Fruit fly (Drosophila melanogaster) whole organism, embryonic: ENCODE results near the gene Nf-YA.

ENCODE experiments used
- Abd-B ChIP-seq: fragments of 200-800 bp; sonication (Bioruptor generic); optimal IDR thresholded peaks from 2 replicates; lab custom pipeline; 2018; ENCODE audit warnings: missing biosample characterization, mild to moderate bottlenecking, missing genetic modification characterization, moderate library complexity
- Aef1 ChIP-seq: fragments of 200-800 bp; sonication (Bioruptor generic); IDR thresholded peaks from 3 replicates; pipeline ENCODE4 v1.3.6; 2022; ENCODE audit warnings: missing biosample characterization, missing genetic modification characterization
- Antp ChIP-seq: fragments of 200-800 bp; sonication (Bioruptor generic); optimal IDR thresholded peaks from 3 replicates; lab custom pipeline; 2016; ENCODE audit warnings: missing biosample characterization, missing genetic modification characterization
- BEAF-32 ChIP-seq: fragments of 200-800 bp; sonication (Bioruptor generic); optimal IDR thresholded peaks from 3 replicates; lab custom pipeline; 2017; ENCODE audit warnings: missing biosample characterization, missing genetic modification characterization, mild to moderate bottlenecking, moderate library complexity, missing genetic modification reagents
- CG10979 ChIP-seq: fragments of 200-800 bp; sonication (Bioruptor generic); optimal IDR thresholded peaks from 2 replicates; lab custom pipeline; 2018; ENCODE audit warnings: missing biosample characterization, mild to moderate bottlenecking, missing genetic modification characterization, moderate library complexity
- CG11398 ChIP-seq: fragments of 200-800 bp; sonication (Bioruptor generic); optimal IDR thresholded peaks from 2 replicates; lab custom pipeline; 2016; ENCODE audit warnings: missing biosample characterization, missing genetic modification characterization
- CG12299 ChIP-seq: fragments of 200-800 bp; sonication (Bioruptor generic); optimal IDR thresholded peaks from 2 replicates; lab custom pipeline; 2018; ENCODE audit warnings: missing biosample characterization, mild to moderate bottlenecking, missing genetic modification characterization
- CG15011 ChIP-seq: fragments of 200-800 bp; sonication (Bioruptor generic); optimal IDR thresholded peaks from 3 replicates; lab custom pipeline; 2018; ENCODE audit warnings: missing biosample characterization, mild to moderate bottlenecking, missing genetic modification characterization
- CG15479 ChIP-seq: fragments of 200-800 bp; sonication (Bioruptor generic); optimal IDR thresholded peaks from 3 replicates; lab custom pipeline; 2019; ENCODE audit warnings: missing biosample characterization, mild to moderate bottlenecking, missing genetic modification characterization, moderate library complexity
- CG15696 ChIP-seq: fragments of 200-800 bp; sonication (Bioruptor generic); optimal IDR thresholded peaks from 2 replicates; lab custom pipeline; 2019; ENCODE audit warnings: missing biosample characterization, mild to moderate bottlenecking, missing genetic modification characterization, moderate library complexity
- CG1647 ChIP-seq: fragments of 200-800 bp; sonication (Bioruptor generic); optimal IDR thresholded peaks from 3 replicates; lab custom pipeline; 2016; ENCODE audit warnings: missing biosample characterization, missing genetic modification characterization
- CG2875 ChIP-seq: fragments of 200-800 bp; sonication (Bioruptor generic); optimal IDR thresholded peaks from 2 replicates; lab custom pipeline; 2017; ENCODE audit warnings: missing biosample characterization, mild to moderate bottlenecking, missing genetic modification characterization, missing genetic modification reagents
- CG31365 ChIP-seq: fragments of 200-800 bp; sonication (Bioruptor generic); optimal IDR thresholded peaks from 2 replicates; lab custom pipeline; 2018; ENCODE audit warnings: missing biosample characterization, mild to moderate bottlenecking, missing genetic modification characterization
- CG34224 ChIP-seq: fragments of 200-800 bp; sonication (Bioruptor generic); IDR thresholded peaks from 3 replicates; pipeline ENCODE4 v1.3.6; 2022; ENCODE audit warnings: missing biosample characterization, missing genetic modification characterization; ENCODE audit not compliant: partially characterized antibody
- CG34422 ChIP-seq: fragments of 200-800 bp; sonication (Bioruptor generic); IDR thresholded peaks from 3 replicates; pipeline ENCODE4 v1.3.6; 2022; ENCODE audit warnings: missing biosample characterization, missing genetic modification characterization
- CG4282 ChIP-seq: fragments of 200-800 bp; sonication (Bioruptor generic); optimal IDR thresholded peaks from 2 replicates; lab custom pipeline; 2016; ENCODE audit warnings: missing biosample characterization, missing genetic modification characterization
- CG4424 ChIP-seq: fragments of 200-800 bp; sonication (Bioruptor generic); optimal IDR thresholded peaks from 3 replicates; lab custom pipeline; 2016; ENCODE audit warnings: missing biosample characterization, missing genetic modification characterization
- CG4820 ChIP-seq: fragments of 200-800 bp; sonication (Bioruptor generic); optimal IDR thresholded peaks from 3 replicates; lab custom pipeline; 2016; ENCODE audit warnings: missing biosample characterization, missing genetic modification characterization
- CG6854 ChIP-seq: fragments of 200-800 bp; sonication (Bioruptor generic); optimal IDR thresholded peaks from 3 replicates; lab custom pipeline; 2017; ENCODE audit warnings: missing biosample characterization, mild to moderate bottlenecking, missing genetic modification characterization
- CG9817 ChIP-seq: fragments of 200-800 bp; sonication (Bioruptor generic); optimal IDR thresholded peaks from 2 replicates; lab custom pipeline; 2018; ENCODE audit warnings: missing biosample characterization, mild to moderate bottlenecking, missing genetic modification characterization, moderate library complexity
- CkIIα-i1 ChIP-seq: fragments of 200-800 bp; sonication (Bioruptor generic); IDR thresholded peaks from 2 replicates; pipeline ENCODE4 v1.3.6; 2022; ENCODE audit warnings: missing biosample characterization, missing genetic modification characterization
- Dip3 ChIP-seq: fragments of 200-800 bp; sonication (Bioruptor generic); optimal IDR thresholded peaks from 3 replicates; lab custom pipeline; 2016; ENCODE audit warnings: missing biosample characterization, missing genetic modification characterization
- Fer2 ChIP-seq: fragments of 200-800 bp; sonication (Bioruptor generic); optimal IDR thresholded peaks from 2 replicates; lab custom pipeline; 2018; ENCODE audit warnings: missing biosample characterization, mild to moderate bottlenecking, missing genetic modification characterization, moderate library complexity
- GATAe ChIP-seq: fragments of 200-800 bp; sonication (Bioruptor generic); conservative IDR thresholded peaks from 2 replicates; pipeline ENCODE4 v1.3.6; 2022; ENCODE audit warnings: missing biosample characterization, missing genetic modification characterization
- Hand ChIP-seq: fragments of 200-800 bp; sonication (Bioruptor generic); optimal IDR thresholded peaks from 2 replicates; lab custom pipeline; 2017; ENCODE audit warnings: mild to moderate bottlenecking, missing biosample characterization, missing genetic modification reagents, missing genetic modification characterization
- HmgD ChIP-seq: fragments of 200-800 bp; sonication (Bioruptor generic); optimal IDR thresholded peaks from 3 replicates; lab custom pipeline; 2016; ENCODE audit warnings: missing biosample characterization, missing genetic modification characterization
- NK7.1 ChIP-seq: fragments of 200-800 bp; sonication (Bioruptor generic); optimal IDR thresholded peaks from 3 replicates; lab custom pipeline; 2016; ENCODE audit warnings: missing biosample characterization, missing genetic modification characterization
- Nf-YA ChIP-seq: fragments of 200-800 bp; sonication (Bioruptor generic); IDR thresholded peaks from 2 replicates; pipeline ENCODE4 v1.3.6; 2022; ENCODE audit warnings: missing biosample characterization, missing genetic modification characterization
- Nf-YB ChIP-seq: fragments of 200-800 bp; sonication (Bioruptor generic); optimal IDR thresholded peaks from 3 replicates; lab custom pipeline; 2019; ENCODE audit warnings: missing biosample characterization, mild to moderate bottlenecking, missing genetic modification characterization, moderate library complexity
- Rfx ChIP-seq: fragments of 200-800 bp; sonication (Bioruptor generic); IDR thresholded peaks from 2 replicates; pipeline ENCODE4 v1.3.6; 2022; ENCODE audit warnings: missing biosample characterization, missing genetic modification characterization
- Sox102F ChIP-seq: fragments of 200-800 bp; sonication (Bioruptor generic); optimal IDR thresholded peaks from 2 replicates; lab custom pipeline; 2018; ENCODE audit warnings: missing biosample characterization, mild to moderate bottlenecking, missing genetic modification characterization, moderate library complexity
- Tbp ChIP-seq: fragments of >200 bp; optimal IDR thresholded peaks from 2 replicates; lab custom pipeline; 2018; ENCODE audit warnings: missing biosample characterization, missing genetic modification characterization
- abd-A ChIP-seq: fragments of 200-800 bp; sonication (Bioruptor generic); optimal IDR thresholded peaks from 3 replicates; lab custom pipeline; 2019; ENCODE audit warnings: missing biosample characterization, mild to moderate bottlenecking, missing genetic modification characterization, moderate library complexity
- aop ChIP-seq: fragments of 200-800 bp; sonication (Bioruptor generic); IDR thresholded peaks from 2 replicates; pipeline ENCODE4 v1.3.6; 2022; ENCODE audit warnings: missing biosample characterization, missing genetic modification characterization
- bowl ChIP-seq: fragments of 200-800 bp; sonication (Bioruptor generic); IDR thresholded peaks from 2 replicates; pipeline ENCODE4 v1.3.6; 2022; ENCODE audit warnings: missing biosample characterization, missing genetic modification characterization
- en ChIP-seq: fragments of 200-800 bp; sonication (Bioruptor generic); optimal IDR thresholded peaks from 2 replicates; lab custom pipeline; 2016; ENCODE audit warnings: missing biosample characterization, missing genetic modification characterization
- eve ChIP-seq, 2 experiments: fragments of >200 bp; optimal IDR thresholded peaks; 2 replicates each; lab custom pipeline; 2017; ENCODE audit warnings: missing biosample characterization in 2 of 2, missing genetic modification characterization in 2 of 2
- fd96Cb ChIP-seq: fragments of 200-800 bp; sonication (Bioruptor generic); optimal IDR thresholded peaks from 2 replicates; lab custom pipeline; 2018; ENCODE audit warnings: missing biosample characterization, mild to moderate bottlenecking, missing genetic modification characterization, moderate library complexity
- h ChIP-seq: fragments of >200 bp; optimal IDR thresholded peaks from 2 replicates; lab custom pipeline; 2017
- hbn ChIP-seq: fragments of 200-800 bp; sonication (Bioruptor generic); IDR thresholded peaks from 2 replicates; pipeline ENCODE4 v1.3.6; 2022; ENCODE audit warnings: missing biosample characterization, missing genetic modification characterization; ENCODE audit not compliant: partially characterized antibody
- inv ChIP-seq: fragments of 200-800 bp; sonication (Bioruptor generic); IDR thresholded peaks from 2 replicates; pipeline ENCODE4 v1.3.6; 2022; ENCODE audit warnings: missing biosample characterization, missing genetic modification characterization; ENCODE audit not compliant: partially characterized antibody
- jumu ChIP-seq: fragments of 200-800 bp; sonication (Bioruptor generic); optimal IDR thresholded peaks from 3 replicates; lab custom pipeline; 2016; ENCODE audit warnings: missing biosample characterization, missing genetic modification characterization
- maf-S ChIP-seq: fragments of 200-800 bp; sonication (Bioruptor generic); optimal IDR thresholded peaks from 2 replicates; lab custom pipeline; 2016; ENCODE audit warnings: missing biosample characterization, missing genetic modification characterization
- oc ChIP-seq: fragments of 200-800 bp; sonication (Bioruptor generic); optimal IDR thresholded peaks from 2 replicates; lab custom pipeline; 2018; ENCODE audit warnings: missing biosample characterization, mild to moderate bottlenecking, missing genetic modification characterization, moderate library complexity
- phol ChIP-seq: fragments of 200-800 bp; sonication (Bioruptor generic); optimal IDR thresholded peaks from 3 replicates; lab custom pipeline; 2018; ENCODE audit warnings: missing biosample characterization, mild to moderate bottlenecking, missing genetic modification characterization, moderate library complexity
- run ChIP-seq: fragments of 200-800 bp; sonication (Bioruptor generic); optimal IDR thresholded peaks from 3 replicates; lab custom pipeline; 2018; ENCODE audit warnings: missing biosample characterization, mild to moderate bottlenecking, missing genetic modification characterization
- salm ChIP-seq: fragments of 200-800 bp; sonication (Bioruptor generic); optimal IDR thresholded peaks from 2 replicates; lab custom pipeline; 2018; ENCODE audit warnings: missing biosample characterization, mild to moderate bottlenecking, missing genetic modification characterization
- slbo ChIP-seq: fragments of 200-800 bp; sonication (Bioruptor generic); IDR thresholded peaks from 2 replicates; pipeline ENCODE4 v1.3.6; 2022; ENCODE audit warnings: missing biosample characterization, missing genetic modification characterization
- trem ChIP-seq: fragments of 200-800 bp; optimal IDR thresholded peaks from 3 replicates; lab custom pipeline; 2019; ENCODE audit warnings: missing biosample characterization, mild to moderate bottlenecking, missing genetic modification characterization, moderate library complexity

The Nf-YA gene

DNA sequence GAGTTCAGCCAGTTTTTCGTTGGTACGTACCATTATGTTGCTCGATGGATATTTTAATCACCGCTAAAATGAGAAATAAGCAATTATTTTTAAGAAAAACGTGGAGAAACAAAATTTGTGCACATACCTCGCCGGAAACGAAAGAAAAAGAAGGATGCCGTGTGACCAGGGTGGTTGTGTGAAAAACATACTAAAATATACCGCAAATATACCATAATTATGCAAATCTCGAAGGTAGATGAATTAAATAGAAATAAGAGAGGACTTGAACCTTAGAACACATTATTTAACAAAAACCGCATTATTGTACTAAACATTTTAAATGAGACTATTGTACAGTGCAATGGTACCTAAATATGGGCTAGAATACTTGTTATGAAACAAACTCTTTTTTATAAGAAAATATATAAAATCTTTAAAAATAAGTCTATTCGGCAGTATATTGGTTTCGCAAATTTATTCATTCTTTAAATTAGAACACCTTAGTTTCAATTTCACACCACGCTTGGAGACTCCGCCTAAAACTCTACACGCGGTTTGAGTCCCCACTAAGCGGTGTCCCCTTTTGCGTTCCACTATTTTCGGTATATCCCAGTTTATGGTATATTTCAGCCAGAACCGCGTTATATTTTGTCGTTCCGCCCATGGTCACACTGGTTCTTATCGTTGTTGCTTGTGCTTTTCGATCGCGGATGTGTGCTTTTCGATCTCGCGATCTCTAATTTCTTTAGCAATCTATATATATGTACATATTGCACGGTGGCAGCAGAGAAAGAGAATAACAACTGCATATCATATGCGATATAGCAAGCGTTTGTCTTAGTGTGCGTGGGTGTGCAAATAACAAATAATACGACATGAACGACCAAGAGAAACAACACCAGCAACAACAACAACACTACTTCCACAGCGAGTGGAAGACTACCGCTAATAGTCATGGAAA lies 12.1 kb downstream of the Nf-YA start, which contains the start of the genes RpS17 and MTF-1 (continued):
- TF ChIP-seq en (GFP tag; lab: Kevin White, UChicago) (peak; percentile 5), HmgD (GFP tag; lab: Kevin White, UChicago) (no peak), Antp (no peak), Abd-B (GFP tag; lab: Kevin White, UChicago) (no peak), CG11398 (GFP tag; lab: Kevin White, UChicago) (peak; percentile 62), CG1647 (GFP tag; lab: Kevin White, UChicago) (no peak), oc (no peak), run (tag; lab: Kevin White, UChicago) (peak; percentile 7), NK7.1 (GFP tag; lab: Kevin White, UChicago) (no peak), abd-A (no peak), CG4424 (peak; percentile 18), fd96Cb (tag; lab: Kevin White, UChicago) (no peak), slbo (GFP tag; lab: Robert Waterston, UW) (peak; percentile 53), h (lab: Kevin White, UChicago) (no peak), CG34422 (GFP tag; lab: Robert Waterston, UW) (peak; percentile 62; the same call in 2 of the 3 replicates), trem (tag; lab: Kevin White, UChicago) (peak; percentile 19), bowl (no peak), CkIIα-i1 (GFP tag; lab: Robert Waterston, UW) (no peak), CG34224 (GFP tag; lab: Robert Waterston, UW) (no peak), CG15696 (tag; lab: Kevin White, UChicago) (no peak), Sox102F (GFP tag; lab: Kevin White, UChicago) (no peak), phol (peak; percentile 44), CG2875 (GFP tag; lab: Kevin White, UChicago) (no peak), aop (GFP tag; lab: Robert Waterston, UW) (no peak), hbn (GFP tag; lab: Robert Waterston, UW) (no peak), CG31365 (tag; lab: Kevin White, UChicago) (peak; percentile 25), CG10979 (tag; lab: Kevin White, UChicago) (no peak), Rfx (peak; percentile 70), Aef1 (GFP tag; lab: Robert Waterston, UW) (no peak), Nf-YB (GFP tag; lab: Kevin White, UChicago) (peak; percentile 21), BEAF-32 (GFP tag; lab: Kevin White, UChicago) (peak; percentile 44), GATAe (GFP tag; lab: Robert Waterston, UW) (no peak), maf-S (GFP tag; lab: Kevin White, UChicago) (peak; percentile 4), eve (GFP tag; optimal IDR thresholded peaks at IDR 0.05; lab: Kevin White, UChicago) (no peak), CG15011 (peak; percentile 41), inv (GFP tag; lab: Robert Waterston, UW) (no peak), CG4820 (GFP tag; lab: Kevin White, UChicago) (no peak), Hand (GFP tag; lab: Kevin White, UChicago) (peak; percentile 37), Dip3 (GFP tag; lab: Kevin White, UChicago) (peak; percentile 17), Tbp (GFP tag; lab: Kevin White, UChicago) (peak; percentile 50), salm (tag; lab: Kevin White, UChicago) (peak; percentile 62), CG4282 (GFP tag; lab: Kevin White, UChicago) (no peak), Nf-YA (peak; percentile 73), jumu (GFP tag; lab: Kevin White, UChicago) (no peak), Fer2 (tag; lab: Kevin White, UChicago) (no peak), CG12299 (tag; lab: Kevin White, UChicago) (peak; percentile 23), CG9817 (tag; lab: Kevin White, UChicago) (no peak), CG6854 (GFP tag; lab: Kevin White, UChicago) (peak; percentile 41), CG15479 (GFP tag; lab: Kevin White, UChicago) (no peak)
